Worm (Caenorhabditis elegans): Measurements from ENCODE around the gene haao-1.

- TF ChIP-seq ref-1 (GFP tag; conservative IDR thresholded peaks at IDR 0.05) (no peak), med-1 (GFP tag; optimal IDR thresholded peaks at IDR 0.05; ENCODE audit: insufficient read depth) (no peak), ztf-23 (GFP tag; IDR thresholded peaks at IDR 0.05) (no peak), klf-2 (GFP tag; conservative IDR thresholded peaks at IDR 0.05) (no peak), tab-1 (GFP tag; IDR thresholded peaks at IDR 0.05) (no peak), flt-1 (GFP tag; IDR thresholded peaks at IDR 0.05) (no peak), T22C8.4 (GFP tag; IDR thresholded peaks at IDR 0.05) (no peak), ztf-29 (GFP tag; IDR thresholded peaks at IDR 0.05) (no peak), cog-1 (tag; optimal IDR thresholded peaks at IDR 0.05) (no peak)
Measured at ce11 chrV:9531477-9531876, 26.8 kb downstream of the haao-1 start, which contains the start of the genes C50F4.10 and pfk-1.2.

Measured in whole organism, midembryonic.